Worm (Caenorhabditis elegans) whole organism, mixed stage, embryonic: ENCODE results near the gene ggtb-1.
"Not testable (repeated sequence)": the region's sequence is repeated elsewhere in the genome, so short reads cannot be mapped to it uniquely, and the experiment has no call there.

ENCODE experiments used
- M03D4.4 ChIP-seq: sonication (generic microtip); optimal IDR thresholded peaks from 2 replicates; lab custom pipeline; 2017; ENCODE audit warnings: mild to moderate bottlenecking, missing genetic modification characterization, missing compliant biosample characterization
- bed-3 ChIP-seq: fragments of 200-800 bp; sonication (Bioruptor generic); optimal IDR thresholded peaks from 3 replicates; lab custom pipeline; 2018; ENCODE audit warnings: mild to moderate bottlenecking, missing genetic modification characterization, moderate library complexity, missing compliant biosample characterization
- blmp-1 ChIP-seq: fragments of 150-350 bp; optimal IDR thresholded peaks from 2 replicates; lab custom pipeline; 2014; ENCODE audit warnings: missing biosample characterization, missing genetic modification characterization
- ceh-39 ChIP-seq: fragments of 150-350 bp; optimal IDR thresholded peaks from 2 replicates; lab custom pipeline; 2014; ENCODE audit warnings: missing biosample characterization, missing genetic modification characterization
- ceh-43 ChIP-seq: fragments of 200-800 bp; sonication (Bioruptor generic); optimal IDR thresholded peaks from 2 replicates; lab custom pipeline; 2018; ENCODE audit warnings: mild to moderate bottlenecking, missing genetic modification characterization, moderate library complexity, missing compliant biosample characterization
- ceh-83 ChIP-seq: fragments of 200-800 bp; sonication (Bioruptor generic); optimal IDR thresholded peaks from 2 replicates; lab custom pipeline; 2018; ENCODE audit warnings: mild to moderate bottlenecking, missing genetic modification characterization, missing compliant biosample characterization
- ces-1 ChIP-seq: fragments of 150-350 bp; optimal IDR thresholded peaks from 2 replicates; lab custom pipeline; 2014; ENCODE audit warnings: missing biosample characterization, missing genetic modification reagents, missing genetic modification characterization
- cnd-1 ChIP-seq: fragments of 200-800 bp; sonication (Bioruptor generic); optimal IDR thresholded peaks from 2 replicates; lab custom pipeline; 2018; ENCODE audit warnings: mild to moderate bottlenecking, missing genetic modification characterization, missing compliant biosample characterization
- elt-3 ChIP-seq: fragments of 150-350 bp; optimal IDR thresholded peaks from 2 replicates; lab custom pipeline; 2014; ENCODE audit warnings: missing biosample characterization, missing genetic modification characterization
- flh-1 ChIP-seq: fragments of 200-800 bp; sonication (Bioruptor generic); optimal IDR thresholded peaks from 2 replicates; lab custom pipeline; 2018; ENCODE audit warnings: mild to moderate bottlenecking, missing genetic modification characterization, moderate library complexity, missing compliant biosample characterization
- ham-2 ChIP-seq: fragments of 200-800 bp; sonication (Bioruptor generic); optimal IDR thresholded peaks from 2 replicates; lab custom pipeline; 2018; ENCODE audit warnings: mild to moderate bottlenecking, missing genetic modification characterization, missing compliant biosample characterization
- hlh-1 ChIP-seq: fragments of 150-350 bp; optimal IDR thresholded peaks from 2 replicates; lab custom pipeline; 2014; ENCODE audit warnings: missing biosample characterization, missing genetic modification reagents, missing genetic modification characterization
- lin-13 ChIP-seq: fragments of 150-350 bp; optimal IDR thresholded peaks from 2 replicates; lab custom pipeline; 2014; ENCODE audit warnings: missing biosample characterization, missing genetic modification characterization
- lin-32 ChIP-seq: fragments of 200-800 bp; sonication (Bioruptor generic); optimal IDR thresholded peaks from 2 replicates; lab custom pipeline; 2018; ENCODE audit warnings: mild to moderate bottlenecking, missing genetic modification characterization, missing compliant biosample characterization
- lsy-2 ChIP-seq: fragments of 150-350 bp; optimal IDR thresholded peaks from 2 replicates; lab custom pipeline; 2014; ENCODE audit warnings: missing biosample characterization, missing genetic modification characterization
- mab-5 ChIP-seq: fragments of 150-350 bp; optimal IDR thresholded peaks from 2 replicates; lab custom pipeline; 2014; ENCODE audit warnings: missing biosample characterization, missing genetic modification characterization
- mep-1 ChIP-seq: fragments of 150-350 bp; optimal IDR thresholded peaks from 2 replicates; lab custom pipeline; 2017; ENCODE audit warnings: missing biosample characterization, missing genetic modification reagents, missing genetic modification characterization, inconsistent platforms
- mls-2 ChIP-seq: sonication (generic microtip); optimal IDR thresholded peaks from 2 replicates; lab custom pipeline; 2016; ENCODE audit warnings: mild to moderate bottlenecking, missing genetic modification characterization, moderate library complexity, missing compliant biosample characterization
- nhr-12 ChIP-seq: fragments of 150-350 bp; optimal IDR thresholded peaks from 2 replicates; lab custom pipeline; 2014; ENCODE audit warnings: missing biosample characterization, missing genetic modification characterization
- nhr-2 ChIP-seq: fragments of 150-350 bp; optimal IDR thresholded peaks from 2 replicates; lab custom pipeline; 2014; ENCODE audit warnings: missing biosample characterization, missing genetic modification characterization
- nhr-237 ChIP-seq: fragments of 150-350 bp; optimal IDR thresholded peaks from 2 replicates; lab custom pipeline; 2014; ENCODE audit warnings: missing biosample characterization, missing genetic modification characterization
- nhr-76 ChIP-seq: sonication (generic microtip); optimal IDR thresholded peaks from 2 replicates; lab custom pipeline; 2017; ENCODE audit warnings: missing biosample characterization, missing genetic modification characterization
- pha-4 ChIP-seq: fragments of 150-350 bp; optimal IDR thresholded peaks from 2 replicates; lab custom pipeline; 2018; ENCODE audit warnings: missing biosample characterization, missing genetic modification reagents, missing genetic modification characterization
- sem-2 ChIP-seq: fragments of 200-800 bp; sonication (Bioruptor generic); optimal IDR thresholded peaks from 2 replicates; lab custom pipeline; 2018; ENCODE audit warnings: mild to moderate bottlenecking, missing genetic modification characterization, missing compliant biosample characterization
- sptf-1 ChIP-seq: sonication (generic microtip); optimal IDR thresholded peaks from 2 replicates; lab custom pipeline; 2017; ENCODE audit warnings: mild to moderate bottlenecking, missing genetic modification characterization, moderate library complexity, missing compliant biosample characterization
- tbx-8 ChIP-seq: fragments of 200-800 bp; sonication (Bioruptor generic); optimal IDR thresholded peaks from 2 replicates; lab custom pipeline; 2018; ENCODE audit warnings: mild to moderate bottlenecking, missing genetic modification characterization, moderate library complexity, missing compliant biosample characterization
- unc-120 ChIP-seq: sonication (generic microtip); optimal IDR thresholded peaks from 2 replicates; lab custom pipeline; 2017; ENCODE audit warnings: missing genetic modification characterization, missing compliant biosample characterization; ENCODE audit not compliant: poor library complexity, severe bottlenecking
- unc-39 ChIP-seq: fragments of 150-350 bp; optimal IDR thresholded peaks from 2 replicates; lab custom pipeline; 2014; ENCODE audit warnings: missing biosample characterization, missing genetic modification characterization
- unc-62 ChIP-seq: fragments of 150-350 bp; optimal IDR thresholded peaks from 2 replicates; lab custom pipeline; 2014; ENCODE audit warnings: missing biosample characterization, missing genetic modification reagents, missing genetic modification characterization
- zip-8 ChIP-seq: fragments of 150-350 bp; optimal IDR thresholded peaks from 2 replicates; lab custom pipeline; 2014; ENCODE audit warnings: missing biosample characterization, missing genetic modification characterization
- ztf-11 ChIP-seq: fragments of 150-350 bp; optimal IDR thresholded peaks from 2 replicates; lab custom pipeline; 2014; ENCODE audit warnings: missing biosample characterization, missing genetic modification characterization

ggtb-1 gene

ce11 chrIII:7120477-7120876 lies 13.1 kb upstream of the ggtb-1 start:
- TF ChIP-seq nhr-2 (tag; lab: Kevin White, UChicago) (no peak), tbx-8 (no peak), unc-120 (tag; lab: Kevin White, UChicago) (no peak), unc-39 (tag; lab: Kevin White, UChicago) (no peak), elt-3 (tag; lab: Kevin White, UChicago) (no peak), sem-2 (GFP tag; lab: Kevin White, UChicago) (no peak), sptf-1 (tag; lab: Kevin White, UChicago) (no peak), ceh-39 (tag; lab: Kevin White, UChicago) (no peak), unc-62 (GFP tag; lab: Kevin White, UChicago) (no peak)

ce11 chrIII:7122860-7123259 lies 10.7 kb upstream of the ggtb-1 start, which contains the start of the genes B0280.9 and rpia-1:
Gene B0280.9, minus strand, starts transcription at chrIII:7122895.
Gene rpia-1, plus strand, starts transcription at chrIII:7123128.
- TF ChIP-seq nhr-237 (no peak), nhr-2 (tag; lab: Kevin White, UChicago) (no peak), ham-2 (GFP tag; lab: Kevin White, UChicago) (no peak), lin-13 (tag; lab: Kevin White, UChicago) (no peak), ceh-39 (tag; lab: Kevin White, UChicago) (no peak), bed-3 (no peak), ztf-11 (no peak), ces-1 (GFP tag; lab: Kevin White, UChicago) (peak; percentile 47), blmp-1 (no peak), lsy-2 (tag; lab: Kevin White, UChicago) (peak; percentile 92), pha-4 (tag; lab: Kevin White, UChicago) (no peak)

ce11 chrIII:7124364-7124763 lies 9.2 kb upstream of the ggtb-1 start, which contains the start of gene B0280.2:
Gene B0280.2, plus strand, starts transcription at chrIII:7124664.
- TF ChIP-seq ham-2 (GFP tag; lab: Kevin White, UChicago) (no peak), nhr-237 (no peak), ztf-11 (no peak), mep-1 (no peak), elt-3 (tag; lab: Kevin White, UChicago) (no peak), ces-1 (GFP tag; lab: Kevin White, UChicago) (no peak), unc-62 (GFP tag; lab: Kevin White, UChicago) (no peak), flh-1 (GFP tag; lab: Kevin White, UChicago) (no peak), sem-2 (GFP tag; lab: Kevin White, UChicago) (no peak), blmp-1 (no peak), unc-39 (tag; lab: Kevin White, UChicago) (no peak), ceh-39 (tag; lab: Kevin White, UChicago) (no peak), nhr-12 (tag; lab: Kevin White, UChicago) (no peak), lin-13 (tag; lab: Kevin White, UChicago) (no peak), lin-32 (GFP tag; lab: Kevin White, UChicago) (no peak), nhr-76 (tag; lab: Kevin White, UChicago) (no peak), mls-2 (no peak)

- not testable (repeated sequence) for TF ChIP-seq tbx-8; nhr-76 (tag; lab: Kevin White, UChicago); mep-1
These were observed 5.0 kb upstream of the ggtb-1 start, which contains the start of gene viro-2 for ce11 chrIII:7128601-7129000. Gene viro-2, plus strand, starts transcription at chrIII:7128901.

- TF ChIP-seq ceh-43 (GFP tag; lab: Kevin White, UChicago) (no peak), lin-32 (GFP tag; lab: Kevin White, UChicago) (no peak), unc-120 (tag; lab: Kevin White, UChicago) (no peak), hlh-1 (no peak), mls-2 (no peak), sptf-1 (tag; lab: Kevin White, UChicago) (no peak), lsy-2 (tag; lab: Kevin White, UChicago) (no peak), M03D4.4 (tag; lab: Kevin White, UChicago) (no peak)
- TF ChIP-seq, all 35 proteins: peak for 0
These were observed 2.4 kb downstream of the ggtb-1 start, which contains the start of gene B0280.17 for ce11 chrIII:7136015-7136414. Gene B0280.17, minus strand, starts transcription at chrIII:7136115.

- no peak for TF ChIP-seq lin-13 (tag; lab: Kevin White, UChicago)
- TF ChIP-seq pha-4 (tag; lab: Kevin White, UChicago) = no peak
- TF ChIP-seq nhr-237 = no peak
- TF ChIP-seq mab-5 (tag; lab: Kevin White, UChicago) = no peak
- TF ChIP-seq sem-2 (GFP tag; lab: Kevin White, UChicago) = no peak
- no peak for TF ChIP-seq unc-62 (GFP tag; lab: Kevin White, UChicago)
- no peak for TF ChIP-seq ztf-11
- TF ChIP-seq mep-1 = no peak
- no peak for TF ChIP-seq sptf-1 (tag; lab: Kevin White, UChicago)
- no peak for TF ChIP-seq flh-1 (GFP tag; lab: Kevin White, UChicago)
- no peak for TF ChIP-seq bed-3
- no peak for TF ChIP-seq nhr-76 (tag; lab: Kevin White, UChicago)
- TF ChIP-seq cnd-1 (tag; lab: Kevin White, UChicago) = no peak
- TF ChIP-seq zip-8 = no peak
- TF ChIP-seq hlh-1 = no peak
- TF ChIP-seq ceh-83 (GFP tag; lab: Kevin White, UChicago) = no peak
- TF ChIP-seq ham-2 (GFP tag; lab: Kevin White, UChicago) = no peak
These were observed 4.6 kb downstream of the ggtb-1 start, which contains the start of gene B0280.11 for ce11 chrIII:7138178-7138577. Gene B0280.11, minus strand, starts transcription at chrIII:7138278.
